Worm (Caenorhabditis elegans): Measurements from ENCODE around the gene Y54G2A.44.
A peak's percentile ranks its signal among the peaks of the same experiment; 100 is the strongest.
"Not testable (repeated sequence)": the region's sequence is repeated elsewhere in the genome, so short reads cannot be mapped to it uniquely, and the experiment has no call there.

Gene Y54G2A.44

ce11 chrIV:2785057-2785456 lies 16.6 kb upstream of the Y54G2A.44 start:
- TF ChIP-seq ZK546.5 (tag; optimal IDR thresholded peaks at IDR 0.05) (no peak), zag-1 (tag; optimal IDR thresholded peaks at IDR 0.05) (no peak), jun-1 (tag; optimal IDR thresholded peaks at IDR 0.05) (no peak), nfya-1 (tag; optimal IDR thresholded peaks at IDR 0.05; ENCODE audit: insufficient read depth) (peak; percentile 45), fos-1 (tag; optimal IDR thresholded peaks at IDR 0.05) (no peak), daf-12 (tag; optimal IDR thresholded peaks at IDR 0.05) (no peak), skn-1 (tag; optimal IDR thresholded peaks at IDR 0.05) (no peak), ama-1 (optimal IDR thresholded peaks at IDR 0.05) (no peak), mml-1 (tag; optimal IDR thresholded peaks at IDR 0.05) (no peak), pha-4 (tag; optimal IDR thresholded peaks at IDR 0.05) (peak; percentile 82), ceh-28 (tag; optimal IDR thresholded peaks at IDR 0.05) (peak; percentile 6), nhr-12 (tag; optimal IDR thresholded peaks at IDR 0.05) (no peak), fkh-2 (tag; optimal IDR thresholded peaks at IDR 0.05) (no peak), nhr-25 (tag; optimal IDR thresholded peaks at IDR 0.05) (no peak), lsy-12 (tag; optimal IDR thresholded peaks at IDR 0.05) (no peak), elt-1 (tag; optimal IDR thresholded peaks at IDR 0.05) (no peak), ceh-9 (tag; optimal IDR thresholded peaks at IDR 0.05) (no peak), egl-27 (tag; optimal IDR thresholded peaks at IDR 0.05) (no peak), unc-39 (tag; optimal IDR thresholded peaks at IDR 0.05) (no peak), lin-15B (tag; optimal IDR thresholded peaks at IDR 0.05) (peak; percentile 40), nhr-23 (tag; optimal IDR thresholded peaks at IDR 0.05) (peak; percentile 40), elt-2 (tag; optimal IDR thresholded peaks at IDR 0.05) (peak; percentile 25), tbx-2 (tag; optimal IDR thresholded peaks at IDR 0.05) (no peak)

- not testable (repeated sequence) for TF ChIP-seq egl-27, lin-15B, nhr-76 (tag; optimal IDR thresholded peaks at IDR 0.05)
Measured at ce11 chrIV:2788389-2788788, 13.3 kb upstream of the Y54G2A.44 start, which contains the start of gene atln-1. Gene atln-1 (plus strand): TSS chrIV:2788689.

- TF ChIP-seq nfya-1 (tag; optimal IDR thresholded peaks at IDR 0.05; ENCODE audit: insufficient read depth) (peak; percentile 88), tbx-2 (tag; optimal IDR thresholded peaks at IDR 0.05) (no peak), egl-5 (tag; optimal IDR thresholded peaks at IDR 0.05) (no peak), ZK546.5 (tag; optimal IDR thresholded peaks at IDR 0.05) (no peak), unc-62 (GFP tag; optimal IDR thresholded peaks at IDR 0.05) (no peak), mdl-1 (tag; optimal IDR thresholded peaks at IDR 0.05) (no peak), fkh-2 (tag; optimal IDR thresholded peaks at IDR 0.05) (no peak)
Measured at ce11 chrIV:2793956-2794355, 7.7 kb upstream of the Y54G2A.44 start.

ce11 chrIV:2798339-2798738 lies 3.3 kb upstream of the Y54G2A.44 start, which contains the start of gene Y54G2A.52:
Gene Y54G2A.52 (minus strand): TSS chrIV:2798686.
- TF ChIP-seq ceh-28 (tag; optimal IDR thresholded peaks at IDR 0.05) = no peak
- peak; percentile 74 for TF ChIP-seq pqm-1 (tag; optimal IDR thresholded peaks at IDR 0.05)
- TF ChIP-seq egl-27 (tag; optimal IDR thresholded peaks at IDR 0.05) = no peak
- TF ChIP-seq elt-2 (tag; optimal IDR thresholded peaks at IDR 0.05) = peak; percentile 82
- TF ChIP-seq pha-4 (tag; optimal IDR thresholded peaks at IDR 0.05) = peak; percentile 84
- no peak for TF ChIP-seq lsy-12 (tag; optimal IDR thresholded peaks at IDR 0.05)
- TF ChIP-seq skn-1 (tag; optimal IDR thresholded peaks at IDR 0.05) = peak; percentile 35

- TF ChIP-seq nhr-67 (tag; optimal IDR thresholded peaks at IDR 0.05) (no peak), nhr-43 (tag; optimal IDR thresholded peaks at IDR 0.05; ENCODE audit: poor library complexity, severe bottlenecking) (no peak), unc-39 (tag; optimal IDR thresholded peaks at IDR 0.05) (no peak), ceh-9 (tag; optimal IDR thresholded peaks at IDR 0.05) (no peak), elt-3 (tag; optimal IDR thresholded peaks at IDR 0.05) (no peak), nhr-77 (tag; optimal IDR thresholded peaks at IDR 0.05) (no peak), ZK546.5 (tag; optimal IDR thresholded peaks at IDR 0.05) (no peak), R02D3.7 (tag; optimal IDR thresholded peaks at IDR 0.05) (no peak), zag-1 (tag; optimal IDR thresholded peaks at IDR 0.05) (no peak)
Measured at ce11 chrIV:2799389-2799788, 2.3 kb upstream of the Y54G2A.44 start, which contains the start of gene Y54G2A.10. Gene Y54G2A.10 (plus strand): TSS chrIV:2799689.

Data from whole organism, L3 larva.